Worm (Caenorhabditis elegans) whole organism, late embryonic: ENCODE results near the gene vps-37.

Experiments used
- C08G9.2 ChIP-seq: sonication (generic microtip); optimal IDR thresholded peaks from 2 replicates; lab custom pipeline; 2016; ENCODE audit warnings: mild to moderate bottlenecking, missing genetic modification characterization, moderate library complexity, missing compliant biosample characterization
- C38D4.7 ChIP-seq: fragments of 200-800 bp; sonication (Bioruptor generic); optimal IDR thresholded peaks from 2 replicates; lab custom pipeline; 2018; ENCODE audit warnings: mild to moderate bottlenecking, missing genetic modification characterization, moderate library complexity, missing compliant biosample characterization
- K02D7.2 ChIP-seq: sonication (generic microtip); optimal IDR thresholded peaks from 2 replicates; lab custom pipeline; 2017; ENCODE audit warnings: mild to moderate bottlenecking, missing genetic modification characterization, missing compliant biosample characterization
- K09A11.1 ChIP-seq: sonication (generic microtip); optimal IDR thresholded peaks from 2 replicates; lab custom pipeline; 2017; ENCODE audit warnings: antibody characterized with exemption, mild to moderate bottlenecking, missing genetic modification characterization, missing compliant biosample characterization; ENCODE audit not compliant: insufficient read depth
- Y22D7AL.16 ChIP-seq: sonication (generic microtip); optimal IDR thresholded peaks from 2 replicates; lab custom pipeline; 2016; ENCODE audit warnings: missing genetic modification characterization, missing compliant biosample characterization
- ahr-1 ChIP-seq: sonication (generic microtip); optimal IDR thresholded peaks from 2 replicates; lab custom pipeline; 2016; ENCODE audit warnings: missing genetic modification characterization, missing compliant biosample characterization
- ama-1 ChIP-seq: fragments of 150-350 bp; optimal IDR thresholded peaks from 2 replicates; lab custom pipeline; 2014
- ceh-14 ChIP-seq: sonication (generic microtip); optimal IDR thresholded peaks from 2 replicates; lab custom pipeline; 2016; ENCODE audit warnings: missing genotype, missing genetic modification characterization, missing compliant biosample characterization
- ceh-18 ChIP-seq: sonication (generic microtip); optimal IDR thresholded peaks from 2 replicates; lab custom pipeline; 2016; ENCODE audit warnings: missing genetic modification characterization, missing compliant biosample characterization
- ceh-2 ChIP-seq: sonication (generic microtip); optimal IDR thresholded peaks from 2 replicates; lab custom pipeline; 2016; ENCODE audit warnings: missing genotype, missing genetic modification characterization, missing compliant biosample characterization
- ceh-24 ChIP-seq: sonication (generic microtip); optimal IDR thresholded peaks from 2 replicates; lab custom pipeline; 2016; ENCODE audit warnings: mild to moderate bottlenecking, missing genetic modification characterization, missing compliant biosample characterization
- ceh-30 ChIP-seq: fragments of 150-350 bp; optimal IDR thresholded peaks from 2 replicates; lab custom pipeline; 2014; ENCODE audit warnings: missing biosample characterization, missing genetic modification characterization
- ceh-34 ChIP-seq: sonication (generic microtip); optimal IDR thresholded peaks from 2 replicates; lab custom pipeline; 2016; ENCODE audit warnings: mild to moderate bottlenecking, missing genetic modification characterization, missing compliant biosample characterization
- ceh-48 ChIP-seq: sonication (generic microtip); optimal IDR thresholded peaks from 2 replicates; lab custom pipeline; 2016; ENCODE audit warnings: missing genetic modification characterization, inconsistent platforms, missing compliant biosample characterization
- ceh-9 ChIP-seq: sonication (generic microtip); optimal IDR thresholded peaks from 2 replicates; lab custom pipeline; 2016; ENCODE audit warnings: mild to moderate bottlenecking, missing genetic modification characterization, inconsistent platforms, missing compliant biosample characterization
- che-1 ChIP-seq: sonication (generic microtip); optimal IDR thresholded peaks from 2 replicates; lab custom pipeline; 2016; ENCODE audit warnings: mild to moderate bottlenecking, missing genetic modification characterization, missing compliant biosample characterization
- eyg-1 ChIP-seq: sonication (generic microtip); optimal IDR thresholded peaks from 2 replicates; lab custom pipeline; 2016; ENCODE audit warnings: missing genotype, missing genetic modification characterization, missing compliant biosample characterization
- fax-1 ChIP-seq: sonication (generic microtip); optimal IDR thresholded peaks from 2 replicates; lab custom pipeline; 2016; ENCODE audit warnings: missing genotype, missing genetic modification characterization, missing compliant biosample characterization
- fkh-6 ChIP-seq: sonication (generic microtip); optimal IDR thresholded peaks from 2 replicates; lab custom pipeline; 2016; ENCODE audit warnings: missing genetic modification characterization, missing compliant biosample characterization
- gmeb-2 ChIP-seq: sonication (generic microtip); optimal IDR thresholded peaks from 2 replicates; lab custom pipeline; 2016; ENCODE audit warnings: missing genetic modification characterization, inconsistent platforms, missing compliant biosample characterization
- hlh-13 ChIP-seq: fragments of 200-800 bp; sonication (Bioruptor generic); optimal IDR thresholded peaks from 2 replicates; lab custom pipeline; 2018; ENCODE audit warnings: mild to moderate bottlenecking, missing genetic modification characterization, missing compliant biosample characterization
- hlh-15 ChIP-seq: sonication (generic microtip); optimal IDR thresholded peaks from 2 replicates; lab custom pipeline; 2016; ENCODE audit warnings: missing genetic modification characterization, missing compliant biosample characterization
- hlh-30 ChIP-seq: sonication (generic microtip); optimal IDR thresholded peaks from 2 replicates; lab custom pipeline; 2017; ENCODE audit warnings: antibody characterized with exemption, missing genetic modification characterization, missing compliant biosample characterization; ENCODE audit not compliant: insufficient read depth
- lim-6 ChIP-seq: sonication (generic microtip); optimal IDR thresholded peaks from 2 replicates; lab custom pipeline; 2016; ENCODE audit warnings: missing genetic modification characterization, missing compliant biosample characterization
- madf-2 ChIP-seq: sonication (generic microtip); optimal IDR thresholded peaks from 2 replicates; lab custom pipeline; 2017; ENCODE audit warnings: missing genetic modification characterization, missing compliant biosample characterization
- mec-3 ChIP-seq: sonication (generic microtip); optimal IDR thresholded peaks from 2 replicates; lab custom pipeline; 2016; ENCODE audit warnings: borderline replicate concordance, missing genetic modification characterization, missing compliant biosample characterization
- nfya-1 ChIP-seq: sonication (generic microtip); optimal IDR thresholded peaks from 2 replicates; lab custom pipeline; 2017; ENCODE audit warnings: missing genetic modification characterization, mild to moderate bottlenecking, missing compliant biosample characterization, antibody characterized with exemption, moderate library complexity
- nhr-11 ChIP-seq: fragments of 150-350 bp; optimal IDR thresholded peaks from 2 replicates; lab custom pipeline; 2014; ENCODE audit warnings: missing biosample characterization, missing genetic modification characterization
- nhr-232 ChIP-seq: sonication (generic microtip); optimal IDR thresholded peaks from 2 replicates; lab custom pipeline; 2016; ENCODE audit warnings: missing genetic modification characterization, missing compliant biosample characterization
- npax-4 ChIP-seq: sonication (generic microtip); optimal IDR thresholded peaks from 2 replicates; lab custom pipeline; 2016; ENCODE audit warnings: missing genetic modification characterization, missing compliant biosample characterization
- pat-9 ChIP-seq: fragments of 200-800 bp; sonication (Bioruptor generic); optimal IDR thresholded peaks from 2 replicates; lab custom pipeline; 2018; ENCODE audit warnings: mild to moderate bottlenecking, missing genetic modification characterization, moderate library complexity, missing compliant biosample characterization
- pax-1 ChIP-seq: fragments of 150-350 bp; optimal IDR thresholded peaks from 2 replicates; lab custom pipeline; 2014; ENCODE audit warnings: missing biosample characterization, missing genetic modification characterization
- pha-4 ChIP-seq: fragments of 150-350 bp; optimal IDR thresholded peaks from 2 replicates; lab custom pipeline; 2018; ENCODE audit warnings: missing biosample characterization, missing genetic modification reagents, missing genetic modification characterization
- ref-2 ChIP-seq: sonication (generic microtip); optimal IDR thresholded peaks from 2 replicates; lab custom pipeline; 2016; ENCODE audit warnings: missing genetic modification characterization, missing compliant biosample characterization
- sox-4 ChIP-seq: sonication (generic microtip); optimal IDR thresholded peaks from 2 replicates; lab custom pipeline; 2017; ENCODE audit warnings: mild to moderate bottlenecking, missing genetic modification characterization, inconsistent platforms, missing compliant biosample characterization
- syd-9 ChIP-seq: sonication (generic microtip); optimal IDR thresholded peaks from 2 replicates; lab custom pipeline; 2016; ENCODE audit warnings: mild to moderate bottlenecking, missing genetic modification characterization, moderate library complexity, missing compliant biosample characterization
- tbx-2 ChIP-seq: sonication (generic microtip); optimal IDR thresholded peaks from 2 replicates; lab custom pipeline; 2016; ENCODE audit warnings: missing genetic modification characterization, missing compliant biosample characterization
- tbx-7 ChIP-seq: sonication (generic microtip); optimal IDR thresholded peaks from 2 replicates; lab custom pipeline; 2016; ENCODE audit warnings: missing genotype, missing genetic modification characterization, missing compliant biosample characterization
- unc-42 ChIP-seq: sonication (generic microtip); optimal IDR thresholded peaks from 2 replicates; lab custom pipeline; 2016; ENCODE audit warnings: missing genotype, missing genetic modification characterization, missing compliant biosample characterization
- unc-55 ChIP-seq: sonication (generic microtip); optimal IDR thresholded peaks from 2 replicates; lab custom pipeline; 2017; ENCODE audit warnings: missing biosample characterization, missing genetic modification reagents, missing genetic modification characterization
- zip-5 ChIP-seq: sonication (generic microtip); optimal IDR thresholded peaks from 2 replicates; lab custom pipeline; 2016; ENCODE audit warnings: missing genetic modification characterization, missing compliant biosample characterization

vps-37 gene

ce11 chrV:5591887-5592286, 613 bp upstream of the vps-37 start:
- TF ChIP-seq nhr-232 (tag; lab: Kevin White, UChicago) (no peak), ceh-24 (tag; lab: Kevin White, UChicago) (no peak), unc-55 (GFP tag; lab: Kevin White, UChicago) (no peak), sox-4 (tag; lab: Kevin White, UChicago) (no peak), K09A11.1 (no peak), unc-42 (no peak), npax-4 (tag; lab: Kevin White, UChicago) (no peak), ceh-48 (tag; lab: Kevin White, UChicago) (no peak), fax-1 (tag; lab: Kevin White, UChicago) (no peak), gmeb-2 (tag; lab: Kevin White, UChicago) (no peak), hlh-15 (no peak), ref-2 (tag; lab: Kevin White, UChicago) (no peak), ceh-14 (tag; lab: Kevin White, UChicago) (no peak), ceh-2 (no peak)

ce11 chrV:5593406-5593805, 906 bp downstream of the vps-37 start, which contains the start of gene mrpl-48:
Gene mrpl-48 (plus strand): TSS chrV:5593706.
- no peak for TF ChIP-seq ceh-30
- no peak for TF ChIP-seq pat-9
- no peak for TF ChIP-seq nfya-1 (tag; lab: Kevin White, UChicago)
- no peak for TF ChIP-seq tbx-2 (tag; lab: Kevin White, UChicago)
- TF ChIP-seq pax-1 (tag; lab: Kevin White, UChicago) = no peak
- TF ChIP-seq eyg-1 (tag; lab: Kevin White, UChicago) = no peak
- TF ChIP-seq ceh-18 (tag; lab: Kevin White, UChicago) = no peak
- no peak for TF ChIP-seq ceh-9
- TF ChIP-seq tbx-7 (tag; lab: Kevin White, UChicago) = no peak
- no peak for TF ChIP-seq Y22D7AL.16 (tag; lab: Kevin White, UChicago)

- TF ChIP-seq hlh-13 (GFP tag; lab: Kevin White, UChicago) = no peak
- TF ChIP-seq zip-5 (tag; lab: Kevin White, UChicago) = no peak
- no peak for TF ChIP-seq C38D4.7 (GFP tag; lab: Kevin White, UChicago)
Measured at ce11 chrV:5594315-5594714, 1.8 kb downstream of the vps-37 start, which contains the start of gene crn-2. Gene crn-2 (plus strand): TSS chrV:5594615.

- no peak for TF ChIP-seq ceh-24 (tag; lab: Kevin White, UChicago)
- TF ChIP-seq ceh-9 = no peak
- no peak for TF ChIP-seq syd-9
- TF ChIP-seq C08G9.2 (tag; lab: Kevin White, UChicago) = no peak
- no peak for TF ChIP-seq ceh-34
- no peak for TF ChIP-seq hlh-30 (tag; lab: Kevin White, UChicago)
- TF ChIP-seq fkh-6 (tag; lab: Kevin White, UChicago) = no peak
- TF ChIP-seq mec-3 = no peak
- no peak for TF ChIP-seq ceh-48 (tag; lab: Kevin White, UChicago)
- no peak for TF ChIP-seq nhr-11 (tag; lab: Kevin White, UChicago)
- TF ChIP-seq hlh-13 (GFP tag; lab: Kevin White, UChicago) = no peak
- no peak for TF ChIP-seq lim-6 (tag; lab: Kevin White, UChicago)
Measured at ce11 chrV:5596391-5597030, 4.0 kb downstream of the vps-37 start, which contains the start of gene zhit-1. Gene zhit-1 (minus strand): TSS chrV:5596551.

ce11 chrV:5601263-5601662, 8.8 kb downstream of the vps-37 start, which contains the start of gene CD4.8:
Gene CD4.8 (minus strand): TSS chrV:5601363.
- TF ChIP-seq K02D7.2 (tag; lab: Kevin White, UChicago) (no peak), pha-4 (no peak), madf-2 (tag; lab: Kevin White, UChicago) (no peak), ahr-1 (no peak), che-1 (tag; lab: Kevin White, UChicago) (no peak), pax-1 (tag; lab: Kevin White, UChicago) (no peak), tbx-2 (tag; lab: Kevin White, UChicago) (no peak), ama-1 (lab: Kevin White, UChicago) (no peak)
